Worm (Caenorhabditis elegans) whole organism, L4 larva: ENCODE results near the gene H25K10.2.

Source experiments
- F26F4.8 ChIP-seq: fragments of 200-800 bp; sonication (Bioruptor generic); conservative IDR thresholded peaks from 2 replicates; pipeline ENCODE4 v1.3.6; 2022; ENCODE audit warnings: missing genetic modification characterization, missing compliant biosample characterization
- ama-1 ChIP-seq: fragments of 150-350 bp; optimal IDR thresholded peaks from 2 replicates; lab custom pipeline; 2014; ENCODE audit warnings: inconsistent platforms, mixed read lengths
- ceh-82 ChIP-seq: sonication (generic microtip); optimal IDR thresholded peaks from 2 replicates; lab custom pipeline; 2017; ENCODE audit warnings: missing biosample characterization, missing genetic modification characterization
- fkh-10 ChIP-seq: fragments of 150-350 bp; optimal IDR thresholded peaks from 2 replicates; lab custom pipeline; 2014; ENCODE audit warnings: missing biosample characterization, missing genetic modification reagents, missing genetic modification characterization
- lsy-2 ChIP-seq, 2 experiments: fragments of 150-350 bp in 1 of 2; sonication (generic microtip) in 1 of 2; optimal IDR thresholded peaks; 2 replicates each; lab custom pipeline; 2014 to 2017; ENCODE audit warnings: missing biosample characterization in 2 of 2, missing genetic modification characterization in 2 of 2
- mxl-2 ChIP-seq: fragments of 200-800 bp; sonication (Bioruptor generic); conservative IDR thresholded peaks from 2 replicates; pipeline ENCODE4 v1.3.6; 2022; ENCODE audit warnings: missing genetic modification reagents, missing genetic modification characterization, missing compliant biosample characterization
- nhr-237 ChIP-seq: sonication (generic microtip); optimal IDR thresholded peaks from 2 replicates; lab custom pipeline; 2017; ENCODE audit warnings: missing biosample characterization, missing genetic modification characterization
- snpc-1.2 ChIP-seq: fragments of 200-800 bp; sonication (Bioruptor generic); IDR thresholded peaks from 2 replicates; pipeline ENCODE4 v1.3.6; 2022; ENCODE audit warnings: missing genetic modification reagents, missing genetic modification characterization, missing compliant biosample characterization

- TF ChIP-seq snpc-1.2 (GFP tag; lab: Robert Waterston, UW): no peak
- no peak for TF ChIP-seq lsy-2 (tag; optimal IDR thresholded peaks at IDR 0.05; lab: Kevin White, UChicago)
- no peak for TF ChIP-seq ama-1 (lab: Kevin White, UChicago)
- no peak for TF ChIP-seq F26F4.8 (GFP tag; lab: Robert Waterston, UW)
- no peak for TF ChIP-seq mxl-2 (GFP tag; lab: Robert Waterston, UW)
- no peak for TF ChIP-seq ceh-82
- no peak for TF ChIP-seq nhr-237 (tag; lab: Kevin White, UChicago)
- no peak for TF ChIP-seq fkh-10 (GFP tag; lab: Kevin White, UChicago)
These were observed 43.7 kb upstream of the H25K10.2 start, which contains the start of gene hlh-17 for ce11 chrIV:16254464-16254863.
